Fruit fly (Drosophila melanogaster) whole organism, embryonic: Measurements from ENCODE around the gene RapGAP1.

Source experiments
- Ada2b ChIP-seq: fragments of 200-800 bp; sonication (Bioruptor generic); IDR thresholded peaks from 2 replicates; pipeline ENCODE4 v1.3.6; 2022; ENCODE audit warnings: missing biosample characterization, missing genetic modification characterization
- Atf3 ChIP-seq: fragments of 200-800 bp; sonication (Bioruptor generic); optimal IDR thresholded peaks from 3 replicates; lab custom pipeline; 2016; ENCODE audit warnings: missing biosample characterization, missing genetic modification characterization
- CG1024 ChIP-seq: fragments of 200-800 bp; sonication (Bioruptor generic); IDR thresholded peaks from 2 replicates; pipeline ENCODE4 v1.3.6; 2022; ENCODE audit warnings: missing biosample characterization, missing genetic modification characterization
- CG10959 ChIP-seq: fragments of 200-800 bp; sonication (Bioruptor generic); IDR thresholded peaks from 2 replicates; pipeline ENCODE4 v1.3.6; 2022; ENCODE audit warnings: missing biosample characterization, missing genetic modification characterization
- CG12104 ChIP-seq: fragments of 200-800 bp; sonication (Bioruptor generic); optimal IDR thresholded peaks from 3 replicates; lab custom pipeline; 2016; ENCODE audit warnings: missing biosample characterization, missing genetic modification characterization
- CG12769 ChIP-seq: fragments of 200-800 bp; sonication (Bioruptor generic); optimal IDR thresholded peaks from 2 replicates; lab custom pipeline; 2019; ENCODE audit warnings: missing biosample characterization, mild to moderate bottlenecking, missing genetic modification characterization, moderate library complexity
- CG13624 ChIP-seq: fragments of 200-800 bp; sonication (Bioruptor generic); optimal IDR thresholded peaks from 2 replicates; lab custom pipeline; 2016; ENCODE audit warnings: missing biosample characterization, missing genetic modification characterization
- CG16815 ChIP-seq: fragments of 200-800 bp; sonication (Bioruptor generic); optimal IDR thresholded peaks from 3 replicates; lab custom pipeline; 2017; ENCODE audit warnings: missing biosample characterization, mild to moderate bottlenecking, missing genetic modification characterization
- CG17802 ChIP-seq: fragments of 200-800 bp; sonication (Bioruptor generic); optimal IDR thresholded peaks from 2 replicates; lab custom pipeline; 2018; ENCODE audit warnings: missing biosample characterization, mild to moderate bottlenecking, missing genetic modification characterization, moderate library complexity
- CG2116 ChIP-seq: fragments of 200-800 bp; sonication (Bioruptor generic); optimal IDR thresholded peaks from 3 replicates; lab custom pipeline; 2018; ENCODE audit warnings: missing biosample characterization, mild to moderate bottlenecking, missing genetic modification characterization
- CG42726 ChIP-seq: fragments of 200-800 bp; sonication (Bioruptor generic); IDR thresholded peaks from 2 replicates; pipeline ENCODE4 v1.3.6; 2022; ENCODE audit warnings: missing biosample characterization, missing genetic modification characterization; ENCODE audit not compliant: partially characterized antibody
- CG5953 ChIP-seq: fragments of 200-800 bp; sonication (Bioruptor generic); IDR thresholded peaks from 2 replicates; pipeline ENCODE4 v1.3.6; 2022; ENCODE audit warnings: missing biosample characterization, missing genetic modification characterization
- CG6689 ChIP-seq: fragments of 200-800 bp; sonication (Bioruptor generic); IDR thresholded peaks from 2 replicates; pipeline ENCODE4 v1.3.6; 2022; ENCODE audit warnings: missing biosample characterization, missing genetic modification characterization
- CG9609 ChIP-seq: fragments of 200-800 bp; sonication (Bioruptor generic); optimal IDR thresholded peaks from 3 replicates; lab custom pipeline; 2016; ENCODE audit warnings: missing biosample characterization, missing genetic modification characterization
- CG9727 ChIP-seq: fragments of 200-800 bp; sonication (Bioruptor generic); optimal IDR thresholded peaks from 3 replicates; lab custom pipeline; 2017; ENCODE audit warnings: missing biosample characterization, mild to moderate bottlenecking, missing genetic modification characterization
- CoRest ChIP-seq: fragments of 200-800 bp; sonication (Bioruptor generic); optimal IDR thresholded peaks from 3 replicates; lab custom pipeline; 2018; ENCODE audit warnings: missing biosample characterization, mild to moderate bottlenecking, missing genetic modification characterization, moderate library complexity
- CrebB ChIP-seq: fragments of 200-800 bp; sonication (Bioruptor generic); optimal IDR thresholded peaks from 3 replicates; lab custom pipeline; 2018; ENCODE audit warnings: missing biosample characterization, mild to moderate bottlenecking, missing genetic modification characterization
- Dek ChIP-seq: fragments of 200-800 bp; sonication (Bioruptor generic); optimal IDR thresholded peaks from 3 replicates; lab custom pipeline; 2019; ENCODE audit warnings: missing biosample characterization, mild to moderate bottlenecking, missing genetic modification characterization, moderate library complexity
- Doc3 ChIP-seq: fragments of 200-800 bp; sonication (Bioruptor generic); IDR thresholded peaks from 3 replicates; pipeline ENCODE4 v1.3.6; 2022; ENCODE audit warnings: missing biosample characterization, missing genetic modification characterization; ENCODE audit not compliant: partially characterized antibody
- E2f2 ChIP-seq: fragments of 200-800 bp; sonication (Bioruptor generic); IDR thresholded peaks from 2 replicates; pipeline ENCODE4 v1.3.6; 2022; ENCODE audit warnings: missing biosample characterization, missing genetic modification characterization
- Hey ChIP-seq: fragments of 200-800 bp; sonication (Bioruptor generic); optimal IDR thresholded peaks from 3 replicates; lab custom pipeline; 2018; ENCODE audit warnings: missing biosample characterization, mild to moderate bottlenecking, missing genetic modification characterization
- Hmr ChIP-seq: fragments of 200-800 bp; sonication (Bioruptor generic); optimal IDR thresholded peaks from 3 replicates; lab custom pipeline; 2017; ENCODE audit warnings: mild to moderate bottlenecking, missing biosample characterization, missing genetic modification reagents, missing genetic modification characterization
- Lpt ChIP-seq: fragments of >200 bp; optimal IDR thresholded peaks from 2 replicates; lab custom pipeline; 2018; ENCODE audit warnings: missing biosample characterization, missing genetic modification characterization
- MBD-R2 ChIP-seq: fragments of 200-800 bp; sonication (Bioruptor generic); IDR thresholded peaks from 2 replicates; pipeline ENCODE4 v1.3.6; 2022; ENCODE audit warnings: missing biosample characterization, missing genetic modification characterization
- MTF-1 ChIP-seq: fragments of 200-800 bp; sonication (Bioruptor generic); optimal IDR thresholded peaks from 2 replicates; lab custom pipeline; 2018; ENCODE audit warnings: missing biosample characterization, mild to moderate bottlenecking, missing genetic modification characterization, borderline replicate concordance
- Ravus ChIP-seq: fragments of 200-800 bp; sonication (Bioruptor generic); IDR thresholded peaks from 2 replicates; pipeline ENCODE4 v1.3.6; 2022; ENCODE audit warnings: missing biosample characterization, missing genetic modification characterization
- Stat92E ChIP-seq, 3 experiments: fragments of >200 bp in 2 of 3; fragments of 200-800 bp in 1 of 3; sonication (Bioruptor generic) in 1 of 3; optimal IDR thresholded peaks; 2 replicates each; lab custom pipeline; 2017 to 2019; ENCODE audit warnings: missing biosample characterization in 3 of 3, missing genetic modification characterization in 3 of 3, mild to moderate bottlenecking in 1 of 3, moderate library complexity in 1 of 3
- bsh ChIP-seq, 2 experiments: fragments of 200-800 bp; sonication (Bioruptor generic); optimal IDR thresholded peaks; 2 replicates each; lab custom pipeline; 2017 to 2018; ENCODE audit warnings: mild to moderate bottlenecking in 2 of 2, missing biosample characterization in 2 of 2, missing genetic modification characterization in 2 of 2, moderate library complexity in 1 of 2
- chinmo ChIP-seq: fragments of 200-800 bp; sonication (Bioruptor generic); IDR thresholded peaks from 4 replicates; pipeline ENCODE4 v1.3.6; 2022; ENCODE audit warnings: missing biosample characterization, missing genetic modification characterization; ENCODE audit not compliant: partially characterized antibody
- corto ChIP-seq: fragments of 200-800 bp; sonication (Bioruptor generic); optimal IDR thresholded peaks from 2 replicates; lab custom pipeline; 2016; ENCODE audit warnings: missing biosample characterization, mild to moderate bottlenecking, missing genetic modification characterization, moderate library complexity
- da ChIP-seq: fragments of 200-800 bp; sonication (Bioruptor generic); optimal IDR thresholded peaks from 2 replicates; lab custom pipeline; 2016; ENCODE audit warnings: missing biosample characterization, missing genetic modification characterization
- dpn ChIP-seq, 2 experiments: fragments of 200-800 bp; sonication (Bioruptor generic); optimal IDR thresholded peaks; 3 replicates each; lab custom pipeline; 2016; ENCODE audit warnings: missing biosample characterization in 2 of 2, missing genetic modification characterization in 2 of 2
- fd64A ChIP-seq: fragments of 200-800 bp; sonication (Bioruptor generic); optimal IDR thresholded peaks from 3 replicates; lab custom pipeline; 2018; ENCODE audit warnings: missing biosample characterization, mild to moderate bottlenecking, missing genetic modification characterization
- gsb ChIP-seq: fragments of 200-800 bp; sonication (Bioruptor generic); IDR thresholded peaks from 2 replicates; pipeline ENCODE4 v1.3.6; 2022; ENCODE audit warnings: missing biosample characterization, missing genetic modification characterization
- gsb-n ChIP-seq: fragments of 200-800 bp; sonication (Bioruptor generic); optimal IDR thresholded peaks from 3 replicates; lab custom pipeline; 2018; ENCODE audit warnings: missing biosample characterization, mild to moderate bottlenecking, missing genetic modification characterization
- hth ChIP-seq: fragments of >200 bp; optimal IDR thresholded peaks from 2 replicates; lab custom pipeline; 2017; ENCODE audit warnings: inconsistent platforms
- ken ChIP-seq: fragments of 200-800 bp; sonication (Bioruptor generic); IDR thresholded peaks from 3 replicates; pipeline ENCODE4 v1.3.6; 2022; ENCODE audit warnings: missing biosample characterization, missing genetic modification characterization
- lmd ChIP-seq: fragments of 200-800 bp; sonication (Bioruptor generic); IDR thresholded peaks from 2 replicates; pipeline ENCODE4 v1.3.6; 2022; ENCODE audit warnings: missing biosample characterization, missing genetic modification characterization
- nerfin-1 ChIP-seq: fragments of 200-800 bp; sonication (Bioruptor generic); optimal IDR thresholded peaks from 3 replicates; lab custom pipeline; 2019; ENCODE audit warnings: missing biosample characterization, mild to moderate bottlenecking, missing genetic modification characterization, moderate library complexity
- p53 ChIP-seq: fragments of 200-800 bp; sonication (Bioruptor generic); optimal IDR thresholded peaks from 2 replicates; lab custom pipeline; 2016; ENCODE audit warnings: missing biosample characterization, missing genetic modification characterization
- pita ChIP-seq: fragments of 200-800 bp; sonication (Bioruptor generic); optimal IDR thresholded peaks from 2 replicates; lab custom pipeline; 2017; ENCODE audit warnings: missing biosample characterization, mild to moderate bottlenecking, missing genetic modification characterization
- pnt ChIP-seq: fragments of 200-800 bp; sonication (Bioruptor generic); optimal IDR thresholded peaks from 3 replicates; lab custom pipeline; 2016; ENCODE audit warnings: missing biosample characterization, missing genetic modification characterization
- psq ChIP-seq: fragments of 200-800 bp; sonication (Bioruptor generic); optimal IDR thresholded peaks from 2 replicates; lab custom pipeline; 2017; ENCODE audit warnings: missing biosample characterization, missing genetic modification characterization
- row ChIP-seq: fragments of 200-800 bp; sonication (Bioruptor generic); IDR thresholded peaks from 3 replicates; pipeline ENCODE4 v1.3.6; 2022; ENCODE audit warnings: missing biosample characterization, missing genetic modification characterization
- sim ChIP-seq: fragments of 200-800 bp; sonication (Bioruptor generic); IDR thresholded peaks from 2 replicates; pipeline ENCODE4 v1.3.6; 2022; ENCODE audit warnings: missing biosample characterization, missing genetic modification characterization
- twi ChIP-seq: fragments of 200-800 bp; optimal IDR thresholded peaks from 2 replicates; lab custom pipeline; 2019; ENCODE audit warnings: missing biosample characterization, mild to moderate bottlenecking, missing genetic modification characterization, moderate library complexity
- vvl ChIP-seq: fragments of 200-800 bp; sonication (Bioruptor generic); IDR thresholded peaks from 2 replicates; pipeline ENCODE4 v1.3.6; 2022; ENCODE audit warnings: missing biosample characterization, missing genetic modification characterization
- yki ChIP-seq: fragments of >200 bp; optimal IDR thresholded peaks from 3 replicates; lab custom pipeline; 2018
- zf30C ChIP-seq: fragments of 200-800 bp; sonication (Bioruptor generic); optimal IDR thresholded peaks from 3 replicates; lab custom pipeline; 2018; ENCODE audit warnings: missing biosample characterization, mild to moderate bottlenecking, missing genetic modification characterization

Gene RapGAP1

DNA sequence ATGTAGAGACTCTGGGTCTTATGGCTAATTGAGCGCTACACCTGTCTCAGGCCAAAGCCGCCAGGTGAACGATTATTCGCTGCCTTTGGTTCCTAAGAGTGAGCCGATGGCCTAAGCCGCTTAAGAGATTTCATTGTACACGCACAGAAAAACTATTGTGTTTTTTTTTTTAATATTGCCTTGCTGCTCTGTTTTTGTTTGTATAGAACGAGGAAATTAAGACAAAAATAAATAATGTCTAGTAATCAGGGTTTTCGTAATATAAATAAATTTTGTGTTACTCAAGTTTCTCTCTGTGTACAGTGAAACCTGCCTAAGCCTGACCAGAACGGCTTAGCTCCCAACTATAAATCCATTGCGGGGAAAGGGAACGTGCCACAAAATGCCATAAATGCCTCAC lies 63.4 kb downstream of the RapGAP1 start (continued):
- no peak for TF ChIP-seq CG12104 (GFP tag; lab: Kevin White, UChicago)

DNA sequence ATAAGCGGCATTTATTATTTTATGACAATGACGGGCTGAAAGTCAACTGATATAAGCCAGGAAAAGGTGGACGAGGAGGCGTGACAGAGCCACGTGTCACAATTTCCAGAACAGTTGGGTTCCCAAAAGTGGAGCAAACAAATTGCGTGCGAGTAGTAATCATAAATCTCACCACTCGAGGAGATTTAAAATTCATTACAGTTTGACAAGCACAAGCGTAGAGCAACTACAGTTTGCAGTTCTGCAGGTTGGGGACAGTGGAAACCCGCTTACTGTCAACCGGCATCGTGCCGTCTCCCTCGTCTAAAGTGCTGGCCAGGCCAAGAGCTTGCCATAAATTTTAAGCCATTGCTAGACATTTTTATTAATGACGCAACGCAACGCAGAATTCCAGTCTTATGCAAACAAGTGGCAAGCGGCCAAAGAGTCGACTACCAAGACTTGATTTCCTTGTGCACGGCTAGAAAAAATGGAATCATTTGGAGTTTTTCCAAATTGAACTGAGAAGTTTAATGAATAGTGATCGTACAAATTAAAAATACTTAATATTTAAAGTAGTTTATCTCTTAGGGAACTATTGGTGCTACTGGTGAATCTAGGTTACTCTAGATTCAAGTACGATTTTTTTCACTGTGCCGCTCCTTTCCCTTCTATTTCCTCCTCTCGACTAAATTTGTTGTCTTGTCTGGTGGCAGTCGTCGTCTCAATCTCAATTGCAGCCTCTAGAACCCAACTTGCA lies 65.3 kb downstream of the RapGAP1 start:
- no peak for TF ChIP-seq sim (GFP tag; lab: Robert Waterston, UW)
- no peak for TF ChIP-seq hth (lab: Kevin White, UChicago)
- no peak for TF ChIP-seq CG10959 (GFP tag; lab: Robert Waterston, UW)
- TF ChIP-seq MBD-R2 (GFP tag; lab: Robert Waterston, UW) = no peak
- no peak for TF ChIP-seq yki (lab: Kevin White, UChicago)
- TF ChIP-seq CG16815 (GFP tag; lab: Kevin White, UChicago) = no peak
- no peak for TF ChIP-seq gsb-n (tag; lab: Kevin White, UChicago)
- 0 out of 2 replicates have a peak, but pooled peaks have one; percentile 8 for TF ChIP-seq vvl
- TF ChIP-seq bsh (GFP tag; optimal IDR thresholded peaks at IDR 0.05; lab: Kevin White, UChicago) = no peak
- TF ChIP-seq Hmr = no peak
- 0 out of 3 replicates have a peak, but pooled peaks have one; percentile 8 for TF ChIP-seq row (GFP tag; lab: Robert Waterston, UW)
- no peak for TF ChIP-seq CoRest
- no peak for TF ChIP-seq Ravus (GFP tag; lab: Robert Waterston, UW)
- no peak for TF ChIP-seq Lpt (GFP tag; lab: Kevin White, UChicago)
- no peak for TF ChIP-seq corto (GFP tag; lab: Kevin White, UChicago)
- no peak for TF ChIP-seq twi (tag; lab: Kevin White, UChicago)
- TF ChIP-seq Hey (tag; lab: Kevin White, UChicago) = no peak
- no peak for TF ChIP-seq zf30C (GFP tag; lab: Kevin White, UChicago)
- no peak for TF ChIP-seq CrebB
- no peak for TF ChIP-seq dpn (GFP tag; optimal IDR thresholded peaks at IDR 0.05; lab: Kevin White, UChicago)
- no peak for TF ChIP-seq CG2116 (GFP tag; lab: Kevin White, UChicago)
- TF ChIP-seq CG17802 (tag; lab: Kevin White, UChicago) = no peak
- TF ChIP-seq p53 (GFP tag; lab: Kevin White, UChicago) = no peak
- TF ChIP-seq pnt (GFP tag; lab: Kevin White, UChicago) = no peak
- TF ChIP-seq Ada2b (GFP tag; lab: Robert Waterston, UW) = no peak
- 0 out of 4 replicates have a peak, but pooled peaks have one; percentile 8 for TF ChIP-seq chinmo
- TF ChIP-seq pita (GFP tag; lab: Kevin White, UChicago) = no peak
- no peak for TF ChIP-seq gsb (GFP tag; lab: Robert Waterston, UW)
- no peak for TF ChIP-seq fd64A (GFP tag; lab: Kevin White, UChicago)
- TF ChIP-seq da (GFP tag; lab: Kevin White, UChicago) = no peak
- TF ChIP-seq nerfin-1 (tag; lab: Kevin White, UChicago) = no peak
- no peak for TF ChIP-seq Doc3 (GFP tag; lab: Robert Waterston, UW)
- TF ChIP-seq E2f2 (GFP tag; lab: Robert Waterston, UW) = no peak
- peak; percentile 28; the same call in 1 of the 2 replicates for TF ChIP-seq CG6689 (GFP tag; lab: Robert Waterston, UW)
- no peak for TF ChIP-seq CG5953 (GFP tag; lab: Robert Waterston, UW)
- no peak for TF ChIP-seq CG9609 (GFP tag; lab: Kevin White, UChicago)
- no peak for TF ChIP-seq CG12769 (tag; lab: Kevin White, UChicago)
- no peak for TF ChIP-seq MTF-1
- no peak for TF ChIP-seq lmd (GFP tag; lab: Robert Waterston, UW)
- no peak for TF ChIP-seq Stat92E (GFP tag; optimal IDR thresholded peaks at IDR 0.05; lab: Kevin White, UChicago)
- no peak for TF ChIP-seq CG42726 (GFP tag; lab: Robert Waterston, UW)
- no peak for TF ChIP-seq CG13624 (GFP tag; lab: Kevin White, UChicago)
- no peak for TF ChIP-seq ken (GFP tag; lab: Robert Waterston, UW)
- TF ChIP-seq CG9727 (GFP tag; lab: Kevin White, UChicago) = no peak
- TF ChIP-seq Atf3 (GFP tag; lab: Kevin White, UChicago) = no peak
- no peak for TF ChIP-seq Dek
- TF ChIP-seq CG1024 (GFP tag; lab: Robert Waterston, UW) = no peak
- TF ChIP-seq psq (GFP tag; lab: Kevin White, UChicago) = no peak
